Fruit fly (Drosophila melanogaster): ENCODE results near the gene Tengl2.
A peak's percentile ranks its signal among the peaks of the same experiment; 100 is the strongest.

Gene Tengl2

dm6 chr2L:2236722-2237121, 2.5 kb downstream of the Tengl2 start, which contains the start of gene Sec24CD (continued):
- no peak for TF ChIP-seq fd64A (GFP tag; optimal IDR thresholded peaks at IDR 0.05)
- no peak for TF ChIP-seq jing (GFP tag; optimal IDR thresholded peaks at IDR 0.05)
- no peak for TF ChIP-seq Myb (GFP tag; optimal IDR thresholded peaks at IDR 0.05)
- TF ChIP-seq al (GFP tag; IDR thresholded peaks at IDR 0.05) = no peak
- no peak for TF ChIP-seq dmrt11E (tag; optimal IDR thresholded peaks at IDR 0.05)
- TF ChIP-seq CG17328 (GFP tag; IDR thresholded peaks at IDR 0.05) = no peak
- no peak for TF ChIP-seq CG7928 (GFP tag; optimal IDR thresholded peaks at IDR 0.05)
- no peak for TF ChIP-seq NFAT (GFP tag; IDR thresholded peaks at IDR 0.05)
- no peak for TF ChIP-seq CG17361 (GFP tag; IDR thresholded peaks at IDR 0.05)
- TF ChIP-seq hbn (GFP tag; IDR thresholded peaks at IDR 0.05; ENCODE audit: partially characterized antibody) = peak; percentile 76
- no peak for TF ChIP-seq NK7.1 (GFP tag; optimal IDR thresholded peaks at IDR 0.05)
- no peak for TF ChIP-seq CG8765 (GFP tag; IDR thresholded peaks at IDR 0.05)
- peak; percentile 20 for TF ChIP-seq CG10979 (tag; optimal IDR thresholded peaks at IDR 0.05)
- peak; percentile 68 for TF ChIP-seq CrebB (tag; optimal IDR thresholded peaks at IDR 0.05)
- no peak for TF ChIP-seq CG13624 (GFP tag; optimal IDR thresholded peaks at IDR 0.05)
- no peak for TF ChIP-seq grau (tag; optimal IDR thresholded peaks at IDR 0.05)
- no peak for TF ChIP-seq jumu (GFP tag; optimal IDR thresholded peaks at IDR 0.05)
- TF ChIP-seq Hr3 (GFP tag; optimal IDR thresholded peaks at IDR 0.05) = no peak
- no peak for TF ChIP-seq CG7271 (tag; optimal IDR thresholded peaks at IDR 0.05)
- TF ChIP-seq Awh (GFP tag; IDR thresholded peaks at IDR 0.05) = no peak
- TF ChIP-seq Fer2 (tag; optimal IDR thresholded peaks at IDR 0.05) = no peak
- TF ChIP-seq amos (GFP tag; IDR thresholded peaks at IDR 0.05; ENCODE audit: partially characterized antibody) = peak; percentile 84; the same call in 1 of the 2 replicates
- no peak for TF ChIP-seq CG3847 (GFP tag; IDR thresholded peaks at IDR 0.05)
- TF ChIP-seq gsb-n (tag; optimal IDR thresholded peaks at IDR 0.05) = no peak
- TF ChIP-seq Dfd (GFP tag; optimal IDR thresholded peaks at IDR 0.05) = no peak
- no peak for TF ChIP-seq br (optimal IDR thresholded peaks at IDR 0.05)
- no peak for TF ChIP-seq ken (GFP tag; IDR thresholded peaks at IDR 0.05)
- TF ChIP-seq CG1792 (GFP tag; optimal IDR thresholded peaks at IDR 0.05) = no peak
- no peak for TF ChIP-seq CG9215 (GFP tag; IDR thresholded peaks at IDR 0.05)
- TF ChIP-seq CG14050 (GFP tag; IDR thresholded peaks at IDR 0.05) = no peak
- no peak for TF ChIP-seq dimm (GFP tag; IDR thresholded peaks at IDR 0.05)
- no peak for TF ChIP-seq CG6254 (GFP tag; optimal IDR thresholded peaks at IDR 0.05)
- TF ChIP-seq oc (tag; optimal IDR thresholded peaks at IDR 0.05) = no peak
- TF ChIP-seq CG12219 (GFP tag; optimal IDR thresholded peaks at IDR 0.05) = no peak
- peak; percentile 84 for TF ChIP-seq unc-4 (GFP tag; IDR thresholded peaks at IDR 0.05; ENCODE audit: partially characterized antibody)
- TF ChIP-seq her (GFP tag; optimal IDR thresholded peaks at IDR 0.05) = no peak
- TF ChIP-seq CG8281 (tag; optimal IDR thresholded peaks at IDR 0.05) = no peak
- TF ChIP-seq dan (GFP tag; IDR thresholded peaks at IDR 0.05) = no peak
- TF ChIP-seq sd (tag; optimal IDR thresholded peaks at IDR 0.05) = no peak
- TF ChIP-seq CG17829 (tag; optimal IDR thresholded peaks at IDR 0.05) = peak; percentile 33
- no peak for TF ChIP-seq CG11723 (GFP tag; optimal IDR thresholded peaks at IDR 0.05)
- TF ChIP-seq Scr (GFP tag; IDR thresholded peaks at IDR 0.05; ENCODE audit: partially characterized antibody) = peak; percentile 83
- no peak for TF ChIP-seq CG18011 (GFP tag; optimal IDR thresholded peaks at IDR 0.05)
- TF ChIP-seq gfzf (GFP tag; optimal IDR thresholded peaks at IDR 0.05) = peak; percentile 4
- TF ChIP-seq CG7963 (GFP tag; IDR thresholded peaks at IDR 0.05; ENCODE audit: partially characterized antibody) = peak; percentile 95
- TF ChIP-seq CG10654 (GFP tag; optimal IDR thresholded peaks at IDR 0.05) = no peak
- TF ChIP-seq tgo (GFP tag; IDR thresholded peaks at IDR 0.05) = no peak
- no peak for TF ChIP-seq CG6654 (GFP tag; optimal IDR thresholded peaks at IDR 0.05)
- TF ChIP-seq Hmx (GFP tag; optimal IDR thresholded peaks at IDR 0.05) = no peak
- TF ChIP-seq CG8944 (GFP tag; optimal IDR thresholded peaks at IDR 0.05) = no peak
- no peak for TF ChIP-seq ewg (GFP tag; optimal IDR thresholded peaks at IDR 0.05)
- peak; percentile 60; the same call in 1 of the 3 replicates for TF ChIP-seq ci (GFP tag; IDR thresholded peaks at IDR 0.05)
